Fruit fly (Drosophila melanogaster) whole organism, adult: ENCODE data around the gene CG9550.

Source experiments
- CG1620 ChIP-seq: fragments of 200-800 bp; sonication (Bioruptor generic); optimal IDR thresholded peaks from 2 replicates; lab custom pipeline; 2016; ENCODE audit warnings: missing biosample characterization, missing genetic modification characterization
- Crg-1 ChIP-seq: fragments of 200-800 bp; sonication (Bioruptor generic); optimal IDR thresholded peaks from 2 replicates; lab custom pipeline; 2016; ENCODE audit warnings: missing biosample characterization, missing genetic modification characterization
- Hr96 ChIP-seq: fragments of 200-800 bp; sonication (Bioruptor generic); optimal IDR thresholded peaks from 2 replicates; lab custom pipeline; 2016; ENCODE audit warnings: missing biosample characterization, missing genetic modification characterization
- ovo ChIP-seq: fragments of 200-800 bp; sonication (Bioruptor generic); optimal IDR thresholded peaks from 2 replicates; lab custom pipeline; 2016; ENCODE audit warnings: missing biosample characterization, missing genetic modification characterization

dm6 chr2L:6447581-6448333 lies 49.1 kb upstream of the CG9550 start:
- no peak for TF ChIP-seq ovo (GFP tag; lab: Kevin White, UChicago)
- TF ChIP-seq Hr96 = peak; percentile 56
- no peak for TF ChIP-seq CG1620 (GFP tag; lab: Kevin White, UChicago)
- no peak for TF ChIP-seq Crg-1 (GFP tag; lab: Kevin White, UChicago)
